Fruit fly (Drosophila melanogaster) whole organism, pupa: ENCODE data around the gene CG43998.

ENCODE experiments used
- CG10348 ChIP-seq: fragments of 200-800 bp; sonication (Bioruptor generic); IDR thresholded peaks from 2 replicates; pipeline ENCODE4 v1.3.6; 2022; ENCODE audit warnings: missing biosample characterization, missing genetic modification characterization
- CG15710 ChIP-seq: fragments of 200-800 bp; sonication (Bioruptor generic); optimal IDR thresholded peaks from 2 replicates; lab custom pipeline; 2018; ENCODE audit warnings: missing biosample characterization, mild to moderate bottlenecking, missing genetic modification characterization, moderate library complexity
- CG32121 ChIP-seq: fragments of 200-800 bp; sonication (Bioruptor generic); IDR thresholded peaks from 2 replicates; pipeline ENCODE4 v1.3.6; 2022; ENCODE audit warnings: missing biosample characterization, missing genetic modification characterization
- CG8159 ChIP-seq: fragments of 200-800 bp; sonication (Bioruptor generic); optimal IDR thresholded peaks from 3 replicates; lab custom pipeline; 2018; ENCODE audit warnings: missing biosample characterization, mild to moderate bottlenecking, missing genetic modification characterization, moderate library complexity
- CG8301 ChIP-seq: fragments of 200-800 bp; sonication (Bioruptor generic); optimal IDR thresholded peaks from 2 replicates; lab custom pipeline; 2018; ENCODE audit warnings: missing biosample characterization, mild to moderate bottlenecking, missing genetic modification characterization
- EcR ChIP-seq: fragments of 200-800 bp; sonication (Bioruptor generic); optimal IDR thresholded peaks from 3 replicates; lab custom pipeline; 2019; ENCODE audit warnings: missing biosample characterization, missing genetic modification characterization, mild to moderate bottlenecking, moderate library complexity, missing genetic modification reagents
- Pif1A ChIP-seq: fragments of 200-800 bp; sonication (Bioruptor generic); optimal IDR thresholded peaks from 3 replicates; lab custom pipeline; 2016; ENCODE audit warnings: missing biosample characterization, missing genetic modification characterization
- Pif1B ChIP-seq: fragments of 200-800 bp; sonication (Bioruptor generic); optimal IDR thresholded peaks from 3 replicates; lab custom pipeline; 2016; ENCODE audit warnings: missing biosample characterization, missing genetic modification characterization
- fd96Ca ChIP-seq: fragments of 200-800 bp; sonication (Bioruptor generic); IDR thresholded peaks from 3 replicates; pipeline ENCODE4 v1.3.6; 2022; ENCODE audit warnings: missing biosample characterization, missing genetic modification characterization

dm6 chr3R:23927429-23927828 is 1.4 kb downstream of the CG43998 start, which contains the start of gene CG13601:
- TF ChIP-seq Pif1B, result no peak
- TF ChIP-seq CG10348 (GFP tag; lab: Robert Waterston, UW), result no peak
- TF ChIP-seq Pif1A, result no peak
- TF ChIP-seq CG8159 (tag; lab: Kevin White, UChicago), result no peak
- no peak for TF ChIP-seq EcR (GFP tag; lab: Kevin White, UChicago)
- no peak for TF ChIP-seq CG15710
- TF ChIP-seq CG8301, result no peak
- no peak for TF ChIP-seq fd96Ca
- TF ChIP-seq CG32121 (GFP tag; lab: Robert Waterston, UW), result no peak
